Fruit fly (Drosophila melanogaster) whole organism, embryonic: ENCODE measurements around the gene CG6006.

Experiments used
- CG10654 ChIP-seq: fragments of 200-800 bp; sonication (Bioruptor generic); optimal IDR thresholded peaks from 2 replicates; lab custom pipeline; 2016; ENCODE audit warnings: missing biosample characterization, missing genetic modification characterization
- CG10979 ChIP-seq: fragments of 200-800 bp; sonication (Bioruptor generic); optimal IDR thresholded peaks from 2 replicates; lab custom pipeline; 2018; ENCODE audit warnings: missing biosample characterization, mild to moderate bottlenecking, missing genetic modification characterization, moderate library complexity
- CG11398 ChIP-seq: fragments of 200-800 bp; sonication (Bioruptor generic); optimal IDR thresholded peaks from 2 replicates; lab custom pipeline; 2016; ENCODE audit warnings: missing biosample characterization, missing genetic modification characterization
- CG12219 ChIP-seq: fragments of 200-800 bp; sonication (Bioruptor generic); optimal IDR thresholded peaks from 3 replicates; lab custom pipeline; 2018; ENCODE audit warnings: missing biosample characterization, mild to moderate bottlenecking, missing genetic modification characterization
- CG13624 ChIP-seq: fragments of 200-800 bp; sonication (Bioruptor generic); optimal IDR thresholded peaks from 2 replicates; lab custom pipeline; 2016; ENCODE audit warnings: missing biosample characterization, missing genetic modification characterization
- CG15479 ChIP-seq: fragments of 200-800 bp; sonication (Bioruptor generic); optimal IDR thresholded peaks from 3 replicates; lab custom pipeline; 2019; ENCODE audit warnings: missing biosample characterization, mild to moderate bottlenecking, missing genetic modification characterization, moderate library complexity
- CG17568 ChIP-seq: fragments of 200-800 bp; sonication (Bioruptor generic); optimal IDR thresholded peaks from 2 replicates; lab custom pipeline; 2018; ENCODE audit warnings: missing biosample characterization, mild to moderate bottlenecking, missing genetic modification characterization, moderate library complexity
- CG18011 ChIP-seq: fragments of 200-800 bp; sonication (Bioruptor generic); optimal IDR thresholded peaks from 2 replicates; lab custom pipeline; 2017; ENCODE audit warnings: missing biosample characterization, missing genetic modification characterization, mild to moderate bottlenecking, moderate library complexity, missing genotype
- CG2712 ChIP-seq: fragments of 200-800 bp; optimal IDR thresholded peaks from 3 replicates; lab custom pipeline; 2019; ENCODE audit warnings: missing biosample characterization, mild to moderate bottlenecking, missing genetic modification characterization, moderate library complexity
- CG3847 ChIP-seq: fragments of 200-800 bp; sonication (Bioruptor generic); IDR thresholded peaks from 2 replicates; pipeline ENCODE4 v1.3.6; 2022; ENCODE audit warnings: missing biosample characterization, missing genetic modification characterization
- CG4404 ChIP-seq: fragments of 200-800 bp; sonication (Bioruptor generic); IDR thresholded peaks from 2 replicates; pipeline ENCODE4 v1.3.6; 2022; ENCODE audit warnings: missing biosample characterization, missing genetic modification characterization
- CG8388 ChIP-seq: fragments of 200-800 bp; sonication (Bioruptor generic); optimal IDR thresholded peaks from 2 replicates; lab custom pipeline; 2019; ENCODE audit warnings: missing biosample characterization, mild to moderate bottlenecking, missing genetic modification characterization, moderate library complexity
- CG9727 ChIP-seq: fragments of 200-800 bp; sonication (Bioruptor generic); optimal IDR thresholded peaks from 3 replicates; lab custom pipeline; 2017; ENCODE audit warnings: missing biosample characterization, mild to moderate bottlenecking, missing genetic modification characterization
- E2f1 ChIP-seq: fragments of 200-800 bp; sonication (Bioruptor generic); IDR thresholded peaks from 2 replicates; pipeline ENCODE4 v1.3.6; 2022; ENCODE audit warnings: missing biosample characterization, missing genetic modification characterization
- ERR ChIP-seq: fragments of 200-800 bp; sonication (Bioruptor generic); optimal IDR thresholded peaks from 2 replicates; lab custom pipeline; 2016; ENCODE audit warnings: missing biosample characterization, missing genetic modification characterization
- Gug ChIP-seq: fragments of 200-800 bp; sonication (Bioruptor generic); IDR thresholded peaks from 4 replicates; pipeline ENCODE4 v1.3.6; 2022; ENCODE audit warnings: missing biosample characterization, missing genetic modification characterization
- HLH3B ChIP-seq: fragments of 200-800 bp; sonication (Bioruptor generic); IDR thresholded peaks from 2 replicates; pipeline ENCODE4 v1.3.6; 2022; ENCODE audit warnings: missing biosample characterization, missing genetic modification characterization
- Hmr ChIP-seq: fragments of 200-800 bp; sonication (Bioruptor generic); optimal IDR thresholded peaks from 3 replicates; lab custom pipeline; 2017; ENCODE audit warnings: mild to moderate bottlenecking, missing biosample characterization, missing genetic modification reagents, missing genetic modification characterization
- Lpt ChIP-seq: fragments of >200 bp; optimal IDR thresholded peaks from 2 replicates; lab custom pipeline; 2018; ENCODE audit warnings: missing biosample characterization, missing genetic modification characterization
- Med ChIP-seq: fragments of 200-800 bp; sonication (Bioruptor generic); peaks from one replicate; lab custom pipeline; 2016; ENCODE audit warnings: missing biosample characterization, missing genetic modification characterization, mild to moderate bottlenecking, inconsistent platforms, moderate library complexity
- Opbp ChIP-seq: fragments of 200-800 bp; sonication (Bioruptor generic); IDR thresholded peaks from 3 replicates; pipeline ENCODE4 v1.3.6; 2022; ENCODE audit warnings: missing biosample characterization, missing genetic modification characterization; ENCODE audit not compliant: partially characterized antibody
- Pdp1 ChIP-seq, 2 experiments: fragments of 200-800 bp; sonication (Bioruptor generic); optimal IDR thresholded peaks; 3 replicates each; lab custom pipeline; 2016; ENCODE audit warnings: missing biosample characterization in 2 of 2, missing genetic modification characterization in 2 of 2, mild to moderate bottlenecking in 1 of 2, moderate library complexity in 1 of 2
- Ssrp ChIP-seq: fragments of 200-800 bp; sonication (Bioruptor generic); optimal IDR thresholded peaks from 2 replicates; lab custom pipeline; 2018; ENCODE audit warnings: missing biosample characterization, mild to moderate bottlenecking, missing genetic modification characterization, moderate library complexity
- Vsx1 ChIP-seq: fragments of 200-800 bp; sonication (Bioruptor generic); optimal IDR thresholded peaks from 2 replicates; lab custom pipeline; 2017; ENCODE audit warnings: missing biosample characterization, mild to moderate bottlenecking, missing genetic modification characterization, missing genetic modification reagents
- bbx ChIP-seq: fragments of 200-800 bp; sonication (Bioruptor generic); IDR thresholded peaks from 2 replicates; pipeline ENCODE4 v1.3.6; 2022; ENCODE audit warnings: missing biosample characterization, missing genetic modification characterization; ENCODE audit not compliant: partially characterized antibody
- bcd ChIP-seq: fragments of 200-800 bp; sonication (Bioruptor generic); optimal IDR thresholded peaks from 2 replicates; lab custom pipeline; 2017; ENCODE audit warnings: missing biosample characterization, mild to moderate bottlenecking, missing genetic modification characterization
- ci ChIP-seq: fragments of 200-800 bp; sonication (Bioruptor generic); IDR thresholded peaks from 3 replicates; pipeline ENCODE4 v1.3.6; 2022; ENCODE audit warnings: missing biosample characterization, missing genetic modification characterization
- da ChIP-seq: fragments of 200-800 bp; sonication (Bioruptor generic); optimal IDR thresholded peaks from 2 replicates; lab custom pipeline; 2016; ENCODE audit warnings: missing biosample characterization, missing genetic modification characterization
- dimm ChIP-seq: fragments of 200-800 bp; sonication (Bioruptor generic); IDR thresholded peaks from 2 replicates; pipeline ENCODE4 v1.3.6; 2022; ENCODE audit warnings: missing biosample characterization, missing genetic modification characterization
- dmrt99B ChIP-seq: fragments of 200-800 bp; sonication (Bioruptor generic); optimal IDR thresholded peaks from 2 replicates; lab custom pipeline; 2018; ENCODE audit warnings: missing biosample characterization, mild to moderate bottlenecking, missing genetic modification characterization, moderate library complexity
- fd64A ChIP-seq: fragments of 200-800 bp; sonication (Bioruptor generic); optimal IDR thresholded peaks from 3 replicates; lab custom pipeline; 2018; ENCODE audit warnings: missing biosample characterization, mild to moderate bottlenecking, missing genetic modification characterization
- fru ChIP-seq: fragments of >200 bp; optimal IDR thresholded peaks from 2 replicates; lab custom pipeline; 2017
- gcm ChIP-seq: fragments of 200-800 bp; sonication (Bioruptor generic); optimal IDR thresholded peaks from 2 replicates; lab custom pipeline; 2019; ENCODE audit warnings: missing biosample characterization, mild to moderate bottlenecking, missing genetic modification characterization, moderate library complexity
- gro ChIP-seq: fragments of 200-800 bp; sonication (Bioruptor generic); optimal IDR thresholded peaks from 2 replicates; lab custom pipeline; 2016; ENCODE audit warnings: missing biosample characterization, missing genetic modification characterization
- gsb-n ChIP-seq: fragments of 200-800 bp; sonication (Bioruptor generic); optimal IDR thresholded peaks from 3 replicates; lab custom pipeline; 2018; ENCODE audit warnings: missing biosample characterization, mild to moderate bottlenecking, missing genetic modification characterization
- hbn ChIP-seq: fragments of 200-800 bp; sonication (Bioruptor generic); IDR thresholded peaks from 2 replicates; pipeline ENCODE4 v1.3.6; 2022; ENCODE audit warnings: missing biosample characterization, missing genetic modification characterization; ENCODE audit not compliant: partially characterized antibody
- mam ChIP-seq: fragments of 200-800 bp; sonication (Bioruptor generic); optimal IDR thresholded peaks from 3 replicates; lab custom pipeline; 2016; ENCODE audit warnings: missing biosample characterization, missing genetic modification characterization
- pan ChIP-seq, 4 experiments: fragments of >200 bp in 3 of 4; fragments of 200-800 bp in 1 of 4; sonication (Bioruptor generic) in 1 of 4; optimal IDR thresholded peaks in 3 of 4; IDR thresholded peaks in 1 of 4; 2 replicates each; pipeline versions ENCODE4 v1.3.6 to Lab custom; 2017 to 2022; ENCODE audit warnings: missing biosample characterization in 2 of 4, missing genetic modification characterization in 2 of 4, mixed read lengths in 1 of 4
- psq ChIP-seq: fragments of 200-800 bp; sonication (Bioruptor generic); optimal IDR thresholded peaks from 2 replicates; lab custom pipeline; 2017; ENCODE audit warnings: missing biosample characterization, missing genetic modification characterization
- schlank ChIP-seq: fragments of 200-800 bp; sonication (Bioruptor generic); optimal IDR thresholded peaks from 2 replicates; lab custom pipeline; 2018; ENCODE audit warnings: missing biosample characterization, mild to moderate bottlenecking, missing genetic modification characterization
- scrt ChIP-seq: fragments of 200-800 bp; sonication (Bioruptor generic); optimal IDR thresholded peaks from 2 replicates; lab custom pipeline; 2018; ENCODE audit warnings: missing biosample characterization, mild to moderate bottlenecking, missing genetic modification characterization, moderate library complexity
- sens-2 ChIP-seq: fragments of 200-800 bp; sonication (Bioruptor generic); IDR thresholded peaks from 2 replicates; pipeline ENCODE4 v1.3.6; 2022; ENCODE audit warnings: missing biosample characterization, missing genetic modification characterization
- sisA ChIP-seq: fragments of 200-800 bp; sonication (Bioruptor generic); IDR thresholded peaks from 2 replicates; pipeline ENCODE4 v1.3.6; 2022; ENCODE audit warnings: missing biosample characterization, missing genetic modification characterization
- slou ChIP-seq: fragments of 200-800 bp; sonication (Bioruptor generic); optimal IDR thresholded peaks from 3 replicates; lab custom pipeline; 2016; ENCODE audit warnings: missing biosample characterization, missing genetic modification characterization
- tna ChIP-seq: fragments of 200-800 bp; sonication (Bioruptor generic); IDR thresholded peaks from 2 replicates; pipeline ENCODE4 v1.3.6; 2022; ENCODE audit warnings: missing biosample characterization, missing genetic modification characterization; ENCODE audit not compliant: partially characterized antibody
- usp ChIP-seq: fragments of >200 bp; optimal IDR thresholded peaks from 2 replicates; lab custom pipeline; 2017; ENCODE audit warnings: missing biosample characterization, missing genetic modification characterization
- wor ChIP-seq: fragments of 200-800 bp; sonication (Bioruptor generic); IDR thresholded peaks from 2 replicates; pipeline ENCODE4 v1.3.6; 2022; ENCODE audit warnings: missing biosample characterization, missing genetic modification characterization

CG6006 gene

dm6 chr3R:16203025-16203421 is 48.2 kb downstream of the CG6006 start, which contains the start of the genes CG6126 and CG31287 (continued):
- no peak for TF ChIP-seq CG17568 (GFP tag; lab: Kevin White, UChicago)
- no peak for TF ChIP-seq gsb-n (tag; lab: Kevin White, UChicago)
- no peak for TF ChIP-seq Opbp (GFP tag; lab: Robert Waterston, UW)
- TF ChIP-seq sens-2 (GFP tag; lab: Robert Waterston, UW), result no peak
- no peak for TF ChIP-seq pan (optimal IDR thresholded peaks at IDR 0.05; lab: Kevin White, UChicago)
- TF ChIP-seq pan (GFP tag; optimal IDR thresholded peaks at IDR 0.05 in 1 of 2, IDR thresholded peaks at IDR 0.05 in 1 of 2), result no peak
- TF ChIP-seq HLH3B, result no peak
- no peak for TF ChIP-seq slou (GFP tag; lab: Kevin White, UChicago)
- 0 out of 2 replicates have a peak, but pooled peaks have one; percentile 16 for TF ChIP-seq hbn (GFP tag; lab: Robert Waterston, UW)
- TF ChIP-seq CG15479 (GFP tag; lab: Kevin White, UChicago), result no peak
- no peak for TF ChIP-seq usp (GFP tag; lab: Kevin White, UChicago)
- TF ChIP-seq, all 482 proteins: peak for 14

- TF ChIP-seq wor (GFP tag; lab: Robert Waterston, UW) (peak; percentile 66), CG17568 (GFP tag; lab: Kevin White, UChicago) (peak; percentile 32), Lpt (GFP tag; lab: Kevin White, UChicago) (no peak), ERR (GFP tag; lab: Kevin White, UChicago) (peak; percentile 61), Med (peak; percentile 98), schlank (peak; percentile 64), sisA (peak; percentile 92), gcm (GFP tag; lab: Kevin White, UChicago) (peak; percentile 60), Gug (GFP tag; lab: Robert Waterston, UW) (peak; percentile 85), CG13624 (GFP tag; lab: Kevin White, UChicago) (peak; percentile 74), CG10654 (GFP tag; lab: Kevin White, UChicago) (peak; percentile 81), CG9727 (GFP tag; lab: Kevin White, UChicago) (peak; percentile 77), Ssrp (tag; lab: Kevin White, UChicago) (peak; percentile 49), bbx (GFP tag; lab: Robert Waterston, UW) (peak; percentile 99), CG4404 (GFP tag; lab: Robert Waterston, UW) (peak; percentile 69), mam (GFP tag; lab: Kevin White, UChicago) (peak; percentile 81), E2f1 (GFP tag; lab: Robert Waterston, UW) (peak; percentile 92), Hmr (GFP tag; lab: Kevin White, UChicago) (peak; percentile 90), ci (GFP tag; lab: Robert Waterston, UW) (peak; percentile 97), CG8388 (GFP tag; lab: Kevin White, UChicago) (peak; percentile 11), CG15479 (GFP tag; lab: Kevin White, UChicago) (no peak), bcd (GFP tag; lab: Kevin White, UChicago) (peak; percentile 82), scrt (peak; percentile 68), dimm (GFP tag; lab: Robert Waterston, UW) (peak; percentile 58; the same call in 1 of the 2 replicates), da (peak; percentile 76), fru (lab: Kevin White, UChicago) (no peak), CG11398 (GFP tag; lab: Kevin White, UChicago) (peak; percentile 76), Vsx1 (GFP tag; lab: Kevin White, UChicago) (peak; percentile 73), CG3847 (GFP tag; lab: Robert Waterston, UW) (peak; percentile 85), gro (GFP tag; lab: Kevin White, UChicago) (peak; percentile 67), CG2712 (tag; lab: Kevin White, UChicago) (peak; percentile 83), psq (GFP tag; lab: Kevin White, UChicago) (peak; percentile 64), Pdp1 (GFP tag; optimal IDR thresholded peaks at IDR 0.05; lab: Kevin White, UChicago) (peak; percentile 86 to 88), CG10979 (tag; lab: Kevin White, UChicago) (peak; percentile 91), fd64A (GFP tag; lab: Kevin White, UChicago) (peak; percentile 15), CG18011 (GFP tag; lab: Kevin White, UChicago) (no peak), CG12219 (GFP tag; lab: Kevin White, UChicago) (peak; percentile 65), dmrt99B (tag; lab: Kevin White, UChicago) (peak; percentile 80), tna (GFP tag; lab: Robert Waterston, UW) (peak; percentile 98)
These were observed 50.5 kb downstream of the CG6006 start, which contains the start of gene mtSSB for dm6 chr3R:16205155-16205778. Gene mtSSB, minus strand, starts transcription at chr3R:16205250.
